Worm (Caenorhabditis elegans): ENCODE results near the gene F42A6.6.
"Not testable (repeated sequence)": the region's sequence is repeated elsewhere in the genome, so short reads cannot be mapped to it uniquely, and the experiment has no call there.

- TF ChIP-seq ztf-11, zag-1, unc-39, daf-12 (tag; optimal IDR thresholded peaks at IDR 0.05): not testable (repeated sequence)
These were observed 23.4 kb downstream of the F42A6.6 start for ce11 chrIV:3313311-3313710.

Data from whole organism, L4 larva.